Worm (Caenorhabditis elegans) whole organism, L4/young adult: ENCODE measurements around the gene F46C8.1.

Source experiments
- W03F9.2 ChIP-seq: fragments of 150-350 bp; optimal IDR thresholded peaks from 2 replicates; lab custom pipeline; 2014; ENCODE audit warnings: missing biosample characterization, missing genetic modification characterization
- dao-5 ChIP-seq: sonication (generic microtip); optimal IDR thresholded peaks from 2 replicates; lab custom pipeline; 2016; ENCODE audit warnings: missing genotype, missing genetic modification characterization, moderate library complexity, missing compliant biosample characterization
- him-1 ChIP-seq: sonication (generic microtip); optimal IDR thresholded peaks from 2 replicates; lab custom pipeline; 2016; ENCODE audit warnings: missing genotype, missing genetic modification reagents, missing genetic modification characterization, missing compliant biosample characterization

DNA sequence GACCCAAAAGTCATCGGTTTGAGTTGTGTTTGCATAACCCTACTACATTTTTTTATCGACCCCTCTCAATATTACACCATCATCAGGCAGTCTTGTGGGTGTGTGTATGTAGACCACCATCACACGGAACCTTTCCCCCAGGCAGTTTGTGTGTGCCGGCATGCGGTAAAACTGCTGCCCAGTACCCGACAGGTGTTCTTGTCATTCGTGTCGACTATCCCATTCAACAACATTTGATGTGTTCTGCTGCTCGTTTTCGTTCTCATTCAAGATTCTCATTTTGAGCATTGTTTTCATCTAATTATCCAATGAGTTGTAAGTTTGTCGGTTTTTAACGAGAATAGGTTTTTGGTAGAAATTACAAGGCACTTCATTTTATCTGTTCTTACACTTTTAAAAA is 25.7 kb upstream of the F46C8.1 start:
- TF ChIP-seq dao-5, result no peak
- no peak for TF ChIP-seq him-1 (tag; lab: Kevin White, UChicago)
- TF ChIP-seq W03F9.2 (tag; lab: Kevin White, UChicago), result no peak
